Fruit fly (Drosophila melanogaster) whole organism, prepupa: Measurements from ENCODE around the gene mirr.

Source experiments
- Blimp-1 ChIP-seq: fragments of 200-800 bp; sonication (Bioruptor generic); optimal IDR thresholded peaks from 3 replicates; lab custom pipeline; 2017; ENCODE audit warnings: missing biosample characterization, missing genetic modification characterization, mild to moderate bottlenecking, moderate library complexity, missing genetic modification reagents
- CG11294 ChIP-seq: fragments of 200-800 bp; sonication (Bioruptor generic); IDR thresholded peaks from 2 replicates; pipeline ENCODE4 v1.3.6; 2022; ENCODE audit warnings: missing biosample characterization, missing genetic modification characterization
- CG6808 ChIP-seq: fragments of 200-800 bp; sonication (Bioruptor generic); optimal IDR thresholded peaks from 3 replicates; lab custom pipeline; 2017; ENCODE audit warnings: missing biosample characterization, missing genetic modification characterization, mild to moderate bottlenecking, moderate library complexity, missing genetic modification reagents
- CG6854 ChIP-seq: fragments of 200-800 bp; sonication (Bioruptor generic); optimal IDR thresholded peaks from 2 replicates; lab custom pipeline; 2017; ENCODE audit warnings: missing biosample characterization, mild to moderate bottlenecking, missing genetic modification characterization
- CG8632 ChIP-seq: fragments of 200-800 bp; sonication (Bioruptor generic); optimal IDR thresholded peaks from 3 replicates; lab custom pipeline; 2016; ENCODE audit warnings: missing biosample characterization, missing genetic modification characterization
- CG9139 ChIP-seq: fragments of 200-800 bp; sonication (Bioruptor generic); optimal IDR thresholded peaks from 3 replicates; lab custom pipeline; 2017; ENCODE audit warnings: missing biosample characterization, mild to moderate bottlenecking, missing genetic modification characterization
- Eip78C ChIP-seq: fragments of 200-800 bp; sonication (Bioruptor generic); peaks from one replicate; lab custom pipeline; 2016; ENCODE audit warnings: missing biosample characterization, missing genetic modification characterization
- Eip93F ChIP-seq: fragments of 200-800 bp; sonication (Bioruptor generic); optimal IDR thresholded peaks from 2 replicates; lab custom pipeline; 2016; ENCODE audit warnings: missing biosample characterization, mild to moderate bottlenecking, missing genetic modification characterization
- Hr38 ChIP-seq: sonication (Bioruptor generic); optimal IDR thresholded peaks from 2 replicates; lab custom pipeline; 2016; ENCODE audit warnings: missing biosample characterization, missing genetic modification characterization
- Lpt ChIP-seq: fragments of 200-800 bp; sonication (Bioruptor generic); optimal IDR thresholded peaks from 3 replicates; lab custom pipeline; 2016; ENCODE audit warnings: missing biosample characterization, missing genetic modification characterization
- OdsH ChIP-seq: fragments of 200-800 bp; sonication (Bioruptor generic); optimal IDR thresholded peaks from 3 replicates; lab custom pipeline; 2016; ENCODE audit warnings: missing biosample characterization, missing genetic modification characterization
- dsx ChIP-seq: fragments of 200-800 bp; optimal IDR thresholded peaks from 3 replicates; lab custom pipeline; 2019; ENCODE audit warnings: missing biosample characterization, mild to moderate bottlenecking, missing genetic modification characterization, moderate library complexity; ENCODE audit not compliant: poor library complexity, severe bottlenecking

- TF ChIP-seq Eip78C (GFP tag; lab: Kevin White, UChicago) (peak; percentile 84), CG8632 (GFP tag; lab: Kevin White, UChicago) (no peak), Lpt (GFP tag; lab: Kevin White, UChicago) (no peak), CG11294 (GFP tag; lab: Robert Waterston, UW) (no peak), Eip93F (GFP tag; lab: Kevin White, UChicago) (no peak), CG6808 (GFP tag; lab: Kevin White, UChicago) (no peak), Hr38 (GFP tag; lab: Kevin White, UChicago) (no peak), OdsH (GFP tag; lab: Kevin White, UChicago) (no peak), Blimp-1 (GFP tag; lab: Kevin White, UChicago) (no peak), dsx (GFP tag; lab: Kevin White, UChicago) (peak; percentile 1), CG9139 (GFP tag; lab: Kevin White, UChicago) (no peak), CG6854 (GFP tag; lab: Kevin White, UChicago) (no peak)
Observed at dm6 chr3L:12667998-12668616, 25.3 kb upstream of the mirr start.
